Worm (Caenorhabditis elegans): ENCODE data around the gene fat-3.

The fat-3 gene

ce11 chrIV:9802711-9803110 is at the start of gene fat-3:
Gene fat-3 (plus strand): TSS chrIV:9803023.
- TF ChIP-seq hmg-1.2 (GFP tag; IDR thresholded peaks at IDR 0.05) (peak; percentile 53; the same call in 1 of the 2 replicates), nhr-80 (tag; optimal IDR thresholded peaks at IDR 0.05) (peak; percentile 75), zim-3 (tag; optimal IDR thresholded peaks at IDR 0.05) (no peak), B0336.3 (GFP tag; IDR thresholded peaks at IDR 0.05) (no peak), ama-1 (optimal IDR thresholded peaks at IDR 0.05) (no peak), ama-1 (GFP tag; optimal IDR thresholded peaks at IDR 0.05) (no peak), D2030.7 (GFP tag; IDR thresholded peaks at IDR 0.05) (no peak)

ce11 chrIV:9755713-9756112 is 47.1 kb upstream of the fat-3 start:
- TF ChIP-seq Y95B8A.8 (GFP tag; IDR thresholded peaks at IDR 0.05) (no peak), cebp-1 (GFP tag; IDR thresholded peaks at IDR 0.05) (no peak), cebp-1 (tag; optimal IDR thresholded peaks at IDR 0.05) (no peak), nhr-120 (GFP tag; IDR thresholded peaks at IDR 0.05) (no peak), hmg-20 (GFP tag; IDR thresholded peaks at IDR 0.05) (no peak), sdz-38 (tag; optimal IDR thresholded peaks at IDR 0.05) (no peak)

- TF ChIP-seq lin-40 (tag; optimal IDR thresholded peaks at IDR 0.05) (no peak), snpc-4 (GFP tag; optimal IDR thresholded peaks at IDR 0.05) (no peak), snpc-4 (tag; optimal IDR thresholded peaks at IDR 0.05) (peak in 1 of 4 experiments; percentile 13), nhr-80 (tag; optimal IDR thresholded peaks at IDR 0.05) (peak; percentile 81), let-526 (GFP tag; IDR thresholded peaks at IDR 0.05) (no peak), ztf-18 (tag; optimal IDR thresholded peaks at IDR 0.05) (no peak), Y53F4B.3 (GFP tag; IDR thresholded peaks at IDR 0.05) (no peak), K12H6.12 (tag; optimal IDR thresholded peaks at IDR 0.05) (no peak), ceh-58 (GFP tag; IDR thresholded peaks at IDR 0.05) (no peak), ets-4 (GFP tag; optimal IDR thresholded peaks at IDR 0.05) (no peak), Y79H2A.3 (GFP tag; conservative IDR thresholded peaks at IDR 0.05) (no peak), cebp-2 (GFP tag; IDR thresholded peaks at IDR 0.05) (no peak), aptf-3 (GFP tag; IDR thresholded peaks at IDR 0.05) (no peak), rcor-1 (GFP tag; IDR thresholded peaks at IDR 0.05) (no peak), mxl-1 (tag; optimal IDR thresholded peaks at IDR 0.05) (no peak), hmg-1.2 (GFP tag; IDR thresholded peaks at IDR 0.05) (peak; percentile 67; the same call in 1 of the 2 replicates)
These were observed 46.0 kb upstream of the fat-3 start for ce11 chrIV:9756647-9757424.

ce11 chrIV:9757425-9757740 is 45.4 kb upstream of the fat-3 start, which contains the start of gene nhr-97:
Gene nhr-97 (plus strand): TSS chrIV:9757641.
- TF ChIP-seq ZK185.1 (tag; optimal IDR thresholded peaks at IDR 0.05; ENCODE audit: poor library complexity, severe bottlenecking) (no peak), nhr-179 (tag; optimal IDR thresholded peaks at IDR 0.05) (no peak), ztf-3 (GFP tag; optimal IDR thresholded peaks at IDR 0.05) (no peak), gei-17 (GFP tag; optimal IDR thresholded peaks at IDR 0.05) (no peak), snpc-1.3 (tag; optimal IDR thresholded peaks at IDR 0.05; ENCODE audit: insufficient read depth) (no peak), ceh-79 (tag; optimal IDR thresholded peaks at IDR 0.05) (no peak), F57A8.1 (GFP tag; optimal IDR thresholded peaks at IDR 0.05) (no peak), unc-62 (GFP tag; optimal IDR thresholded peaks at IDR 0.05) (no peak), nfya-2 (GFP tag; IDR thresholded peaks at IDR 0.05) (no peak), ceh-58 (GFP tag; IDR thresholded peaks at IDR 0.05) (no peak), pha-4 (tag; optimal IDR thresholded peaks at IDR 0.05) (no peak)
